Fruit fly (Drosophila melanogaster): ENCODE measurements around the gene CG9951.

Gene CG9951

DNA sequence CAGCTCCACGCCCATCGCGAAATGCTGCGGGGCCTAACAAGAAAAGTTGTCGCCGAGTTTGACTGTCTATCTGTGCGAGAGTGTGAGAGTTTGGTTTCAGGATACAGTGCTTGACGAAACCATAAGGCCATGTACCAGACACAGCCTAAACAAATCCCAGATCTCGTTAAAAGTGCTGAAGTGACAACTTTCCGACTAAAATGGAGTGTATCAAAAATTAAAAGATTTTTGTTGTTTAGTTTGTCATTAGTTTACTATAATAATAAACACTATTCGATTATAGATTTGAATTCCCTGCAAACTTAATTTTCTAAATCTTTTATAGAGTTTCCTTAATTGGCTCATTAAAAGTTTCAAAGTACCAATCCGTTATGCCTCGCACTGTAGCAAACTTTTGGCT, 30.7 kb downstream of the CG9951 start (continued):
- TF ChIP-seq D19B (GFP tag; optimal IDR thresholded peaks at IDR 0.05) (peak; percentile 30), caup (GFP tag; optimal IDR thresholded peaks at IDR 0.05; ENCODE audit: severe bottlenecking) (peak; percentile 33), h (optimal IDR thresholded peaks at IDR 0.05) (no peak), C15 (GFP tag; IDR thresholded peaks at IDR 0.05) (no peak), CG14710 (tag; optimal IDR thresholded peaks at IDR 0.05) (no peak), CG9932 (GFP tag; IDR thresholded peaks at IDR 0.05) (no peak), CG12071 (GFP tag; optimal IDR thresholded peaks at IDR 0.05) (no peak), ATbp (GFP tag; optimal IDR thresholded peaks at IDR 0.05) (no peak), sd (tag; optimal IDR thresholded peaks at IDR 0.05) (no peak), eve (GFP tag; optimal IDR thresholded peaks at IDR 0.05) (no peak), Atf6 (GFP tag; IDR thresholded peaks at IDR 0.05) (peak; percentile 10; the same call in 1 of the 2 replicates), HLH4C (GFP tag; IDR thresholded peaks at IDR 0.05; ENCODE audit: partially characterized antibody) (no peak), grn (GFP tag; optimal IDR thresholded peaks at IDR 0.05) (no peak), Ets65A (GFP tag) (no peak), CG1529 (GFP tag; optimal IDR thresholded peaks at IDR 0.05) (no peak), slbo (GFP tag; IDR thresholded peaks at IDR 0.05) (peak; percentile 50; the same call in 1 of the 2 replicates), en (GFP tag; optimal IDR thresholded peaks at IDR 0.05) (no peak), TFAM (GFP tag; optimal IDR thresholded peaks at IDR 0.05) (no peak), ap (GFP tag; IDR thresholded peaks at IDR 0.05) (no peak), kay (GFP tag; optimal IDR thresholded peaks at IDR 0.05) (no peak), ato (GFP tag; IDR thresholded peaks at IDR 0.05; ENCODE audit: partially characterized antibody) (no peak), pan (optimal IDR thresholded peaks at IDR 0.05) (no peak), pan (GFP tag; optimal IDR thresholded peaks at IDR 0.05 in 1 of 2, IDR thresholded peaks at IDR 0.05 in 1 of 2) (no peak), CG31224 (GFP tag; IDR thresholded peaks at IDR 0.05) (no peak), B-H2 (GFP tag; optimal IDR thresholded peaks at IDR 0.05) (no peak), sug (tag; optimal IDR thresholded peaks at IDR 0.05) (peak; percentile 17), knrl (GFP tag; IDR thresholded peaks at IDR 0.05; ENCODE audit: partially characterized antibody) (no peak), CG10366 (GFP tag; IDR thresholded peaks at IDR 0.05) (peak; percentile 26; the same call in 1 of the 2 replicates), lab (GFP tag; optimal IDR thresholded peaks at IDR 0.05) (peak; percentile 64), dmrt11E (tag; optimal IDR thresholded peaks at IDR 0.05) (no peak), gt (GFP tag; IDR thresholded peaks at IDR 0.05) (no peak), Hr51 (GFP tag; optimal IDR thresholded peaks at IDR 0.05) (peak in 1 of 2 experiments; percentile 47), run (tag; optimal IDR thresholded peaks at IDR 0.05) (no peak), sqz (GFP tag; optimal IDR thresholded peaks at IDR 0.05) (no peak), Dfd (GFP tag; optimal IDR thresholded peaks at IDR 0.05) (no peak), CG2678 (tag; optimal IDR thresholded peaks at IDR 0.05) (peak; percentile 65), CG9876 (GFP tag; optimal IDR thresholded peaks at IDR 0.05) (no peak), Med (GFP tag) (peak; percentile 76), CG7786 (GFP tag; optimal IDR thresholded peaks at IDR 0.05) (peak; percentile 3), CG31365 (tag; optimal IDR thresholded peaks at IDR 0.05) (no peak), HHEX (GFP tag; optimal IDR thresholded peaks at IDR 0.05) (peak; percentile 19), dmrt99B (tag; optimal IDR thresholded peaks at IDR 0.05) (peak; percentile 42), her (GFP tag; optimal IDR thresholded peaks at IDR 0.05) (no peak), CG6854 (GFP tag; optimal IDR thresholded peaks at IDR 0.05) (no peak), CG3065 (GFP tag; optimal IDR thresholded peaks at IDR 0.05) (no peak), CG15269 (tag; optimal IDR thresholded peaks at IDR 0.05) (peak; percentile 33), CG7963 (GFP tag; IDR thresholded peaks at IDR 0.05; ENCODE audit: partially characterized antibody) (no peak), Awh (GFP tag; IDR thresholded peaks at IDR 0.05) (no peak), tx (GFP tag; optimal IDR thresholded peaks at IDR 0.05) (no peak), CG15696 (tag; optimal IDR thresholded peaks at IDR 0.05) (no peak), CG18764 (GFP tag; optimal IDR thresholded peaks at IDR 0.05) (no peak), CG10274 (GFP tag; optimal IDR thresholded peaks at IDR 0.05) (no peak)

Measured in whole organism, embryonic.